Worm (Caenorhabditis elegans): ENCODE results near the gene elb-1.

ce11 chrIII:11738482-11738881 lies 19.2 kb upstream of the elb-1 start:
- no peak for TF ChIP-seq ama-1 (optimal IDR thresholded peaks at IDR 0.05)
- TF ChIP-seq tbx-37 (GFP tag; conservative IDR thresholded peaks at IDR 0.05), result no peak
- TF ChIP-seq hmbx-1 (tag; optimal IDR thresholded peaks at IDR 0.05), result no peak
- TF ChIP-seq tra-4 (tag; optimal IDR thresholded peaks at IDR 0.05), result no peak
- TF ChIP-seq pes-1 (GFP tag; IDR thresholded peaks at IDR 0.05), result no peak
- no peak for TF ChIP-seq tbx-11 (GFP tag; IDR thresholded peaks at IDR 0.05)
- no peak for TF ChIP-seq hmg-4 (GFP tag; optimal IDR thresholded peaks at IDR 0.05)
- TF ChIP-seq aly-1 (tag; optimal IDR thresholded peaks at IDR 0.05), result no peak
- no peak for TF ChIP-seq B0310.2 (tag; optimal IDR thresholded peaks at IDR 0.05)
- no peak for TF ChIP-seq ceh-36 (tag; optimal IDR thresholded peaks at IDR 0.05)
- TF ChIP-seq ceh-13 (GFP tag; optimal IDR thresholded peaks at IDR 0.05), result no peak
- no peak for TF ChIP-seq flt-1 (GFP tag; IDR thresholded peaks at IDR 0.05)
